Worm (Caenorhabditis elegans): ENCODE results near the gene F48G7.9.

ce11 chrV:674213-674612, 45.8 kb upstream of the F48G7.9 start, which contains the start of gene sru-25:
- no peak for TF ChIP-seq him-1 (tag; optimal IDR thresholded peaks at IDR 0.05)
- TF ChIP-seq W03F9.2 (tag; optimal IDR thresholded peaks at IDR 0.05): no peak
- no peak for TF ChIP-seq dao-5 (tag; optimal IDR thresholded peaks at IDR 0.05)
